Fruit fly (Drosophila melanogaster) whole organism, wandering third instar larva: ENCODE results near the gene gkt.

Source experiments
- Abd-B ChIP-seq: fragments of >200 bp; optimal IDR thresholded peaks from 2 replicates; lab custom pipeline; 2017; ENCODE audit warnings: missing biosample characterization, missing genetic modification characterization
- CG32264 ChIP-seq: fragments of 200-800 bp; sonication (Bioruptor generic); optimal IDR thresholded peaks from 2 replicates; lab custom pipeline; 2016; ENCODE audit warnings: missing biosample characterization, missing genetic modification characterization
- CG9705 ChIP-seq: fragments of 200-800 bp; sonication (Bioruptor generic); optimal IDR thresholded peaks from 2 replicates; lab custom pipeline; 2018; ENCODE audit warnings: missing biosample characterization, mild to moderate bottlenecking, missing genetic modification characterization
- CrebA ChIP-seq: fragments of 200-800 bp; sonication (Bioruptor generic); optimal IDR thresholded peaks from 2 replicates; lab custom pipeline; 2016; ENCODE audit warnings: missing biosample characterization, mild to moderate bottlenecking, missing genetic modification characterization, borderline replicate concordance
- Dif ChIP-seq: fragments of 200-275, 200-300 bp; sonication (Bioruptor generic); optimal IDR thresholded peaks from 2 replicates; lab custom pipeline; 2018; ENCODE audit warnings: missing biosample characterization, missing genetic modification characterization; ENCODE audit not compliant: partially characterized antibody
- GATAd ChIP-seq: sonication (Bioruptor generic); optimal IDR thresholded peaks from 2 replicates; lab custom pipeline; 2016; ENCODE audit warnings: missing biosample characterization, missing genetic modification characterization
- HLH106 ChIP-seq: fragments of 200-800 bp; optimal IDR thresholded peaks from 3 replicates; lab custom pipeline; 2019; ENCODE audit warnings: missing biosample characterization, mild to moderate bottlenecking, missing genetic modification characterization, moderate library complexity
- Hnf4 ChIP-seq: fragments of 200-800 bp; sonication (Bioruptor generic); optimal IDR thresholded peaks from 2 replicates; lab custom pipeline; 2016; ENCODE audit warnings: missing biosample characterization, mild to moderate bottlenecking, missing genetic modification characterization
- Hr83 ChIP-seq: fragments of 200-300 bp; sonication (Bioruptor generic); optimal IDR thresholded peaks from 2 replicates; lab custom pipeline; 2016; ENCODE audit warnings: missing biosample characterization, mild to moderate bottlenecking, missing genetic modification characterization, moderate library complexity; ENCODE audit not compliant: poor library complexity, severe bottlenecking
- Mio ChIP-seq: sonication (Bioruptor generic); optimal IDR thresholded peaks from 2 replicates; lab custom pipeline; 2016; ENCODE audit warnings: missing biosample characterization, missing genetic modification characterization
- Myc ChIP-seq: fragments of >200 bp; optimal IDR thresholded peaks from 2 replicates; lab custom pipeline; 2017
- N ChIP-seq: fragments of >200 bp; optimal IDR thresholded peaks from 2 replicates; lab custom pipeline; 2018; ENCODE audit warnings: missing biosample characterization, missing external identifiers, missing genetic modification characterization
- OdsH ChIP-seq: fragments of 200-800 bp; sonication (Bioruptor generic); optimal IDR thresholded peaks from 2 replicates; lab custom pipeline; 2016; ENCODE audit warnings: missing biosample characterization, mild to moderate bottlenecking, missing genetic modification characterization
- Rel ChIP-seq, 2 experiments: fragments of 200-800 bp; sonication (Bioruptor generic) in 1 of 2; optimal IDR thresholded peaks; 2 replicates in 1 of 2; 3 replicates in 1 of 2; lab custom pipeline; 2016 to 2019; ENCODE audit warnings: mild to moderate bottlenecking in 2 of 2, missing biosample characterization in 2 of 2, missing genetic modification characterization in 2 of 2, moderate library complexity in 1 of 2
- Sp1 ChIP-seq: fragments of 200-800 bp; sonication (Bioruptor generic); optimal IDR thresholded peaks from 3 replicates; lab custom pipeline; 2019; ENCODE audit warnings: missing biosample characterization, mild to moderate bottlenecking, missing genetic modification characterization, moderate library complexity
- Vsx2 ChIP-seq: fragments of 200-300, 225-300 bp; sonication (Bioruptor generic); optimal IDR thresholded peaks from 2 replicates; lab custom pipeline; 2018; ENCODE audit warnings: missing biosample characterization, missing genetic modification characterization; ENCODE audit not compliant: partially characterized antibody
- br ChIP-seq: fragments of 200-800 bp; sonication (Bioruptor generic); optimal IDR thresholded peaks from 2 replicates; lab custom pipeline; 2016; ENCODE audit warnings: missing biosample characterization, missing genetic modification characterization
- brk ChIP-seq: fragments of 200-800 bp; sonication (Bioruptor generic); optimal IDR thresholded peaks from 2 replicates; lab custom pipeline; 2016; ENCODE audit warnings: missing biosample characterization, mild to moderate bottlenecking, missing genetic modification characterization
- dl ChIP-seq, 2 experiments: fragments of 175-275, 200-275 bp in 1 of 2; fragments of 200-275 bp in 1 of 2; sonication (Bioruptor generic); optimal IDR thresholded peaks; lab custom pipeline; 2018; ENCODE audit warnings: mild to moderate bottlenecking in 2 of 2, missing biosample characterization in 2 of 2, missing genetic modification characterization in 2 of 2, moderate library complexity in 2 of 2; ENCODE audit not compliant: partially characterized antibody in 2 of 2, insufficient read depth in 1 of 2
- dmrt93B ChIP-seq: fragments of 200-800 bp; sonication (Bioruptor generic); optimal IDR thresholded peaks from 2 replicates; lab custom pipeline; 2018; ENCODE audit warnings: missing biosample characterization, mild to moderate bottlenecking, missing genetic modification characterization
- dsf ChIP-seq: sonication (Bioruptor generic); optimal IDR thresholded peaks from 2 replicates; lab custom pipeline; 2016; ENCODE audit warnings: missing biosample characterization, missing genetic modification characterization, borderline replicate concordance
- ey ChIP-seq: fragments of 200-800 bp; sonication (Bioruptor generic); optimal IDR thresholded peaks from 2 replicates; lab custom pipeline; 2016; ENCODE audit warnings: missing biosample characterization, missing genetic modification characterization
- foxo ChIP-seq, 2 experiments: fragments of 200-800 bp; sonication (Bioruptor generic); optimal IDR thresholded peaks; 2 replicates in 1 of 2; 3 replicates in 1 of 2; lab custom pipeline; 2016 to 2017; ENCODE audit warnings: missing biosample characterization in 2 of 2, missing genetic modification characterization in 2 of 2
- fru ChIP-seq: fragments of 200-800 bp; sonication (Bioruptor generic); optimal IDR thresholded peaks from 3 replicates; lab custom pipeline; 2016; ENCODE audit warnings: missing biosample characterization, mild to moderate bottlenecking, missing genetic modification characterization
- h ChIP-seq: fragments of 200-800 bp; sonication (Bioruptor generic); optimal IDR thresholded peaks from 3 replicates; lab custom pipeline; 2016; ENCODE audit warnings: missing biosample characterization, mild to moderate bottlenecking, missing genetic modification characterization
- jim ChIP-seq: fragments of 175-275, 200-325 bp; sonication (Bioruptor generic); optimal IDR thresholded peaks from 2 replicates; lab custom pipeline; 2016; ENCODE audit warnings: missing biosample characterization, mild to moderate bottlenecking, missing genetic modification characterization
- lola ChIP-seq: fragments of >200 bp; optimal IDR thresholded peaks from 2 replicates; lab custom pipeline; 2017; ENCODE audit warnings: missing biosample characterization, missing genetic modification characterization
- psq ChIP-seq: fragments of 200-800 bp; sonication (Bioruptor generic); optimal IDR thresholded peaks from 3 replicates; lab custom pipeline; 2017; ENCODE audit warnings: missing biosample characterization, mild to moderate bottlenecking, missing genetic modification characterization, moderate library complexity
- rgr ChIP-seq: fragments of 200-800 bp; sonication (Bioruptor generic); optimal IDR thresholded peaks from 3 replicates; lab custom pipeline; 2016; ENCODE audit warnings: missing biosample characterization, mild to moderate bottlenecking, missing genetic modification characterization
- sage ChIP-seq: fragments of 200-800 bp; sonication (Bioruptor generic); optimal IDR thresholded peaks from 2 replicates; lab custom pipeline; 2016; ENCODE audit warnings: missing biosample characterization, mild to moderate bottlenecking, missing genetic modification characterization
- tai ChIP-seq: sonication (Bioruptor generic); optimal IDR thresholded peaks from 2 replicates; lab custom pipeline; 2016; ENCODE audit warnings: missing biosample characterization, missing genetic modification characterization
- woc ChIP-seq: sonication (Bioruptor generic); optimal IDR thresholded peaks from 2 replicates; lab custom pipeline; 2016; ENCODE audit warnings: missing biosample characterization, mild to moderate bottlenecking, missing genetic modification characterization

The gkt gene

dm6 chr2L:3165022-3165647, 5.4 kb downstream of the gkt start:
- peak; percentile 7 for TF ChIP-seq Dif (GFP tag; lab: Kevin White, UChicago)
- no peak for TF ChIP-seq brk (GFP tag; lab: Kevin White, UChicago)
- peak; percentile 62 for TF ChIP-seq Hr83 (GFP tag; lab: Kevin White, UChicago)
- no peak for TF ChIP-seq Rel (GFP tag; optimal IDR thresholded peaks at IDR 0.05; lab: Kevin White, UChicago)
- TF ChIP-seq Rel (tag; optimal IDR thresholded peaks at IDR 0.05; lab: Kevin White, UChicago), result peak; percentile 99
- TF ChIP-seq GATAd (GFP tag; lab: Kevin White, UChicago), result no peak
- TF ChIP-seq Hnf4 (GFP tag; lab: Kevin White, UChicago), result peak; percentile 34

dm6 chr2L:3166710-3167109, 7.0 kb downstream of the gkt start:
- no peak for TF ChIP-seq CG9705
- no peak for TF ChIP-seq woc
- TF ChIP-seq N (GFP tag; lab: Kevin White, UChicago), result no peak

dm6 chr2L:3170949-3171579, 11.3 kb downstream of the gkt start, which contains the start of gene CG44002:
Gene CG44002 (minus strand): TSS chr2L:3171092.
- TF ChIP-seq Hnf4 (GFP tag; lab: Kevin White, UChicago) (peak; percentile 31), h (GFP tag; lab: Kevin White, UChicago) (peak; percentile 4), brk (GFP tag; lab: Kevin White, UChicago) (peak; percentile 10), Myc (lab: Kevin White, UChicago) (no peak), N (GFP tag; lab: Kevin White, UChicago) (no peak), sage (GFP tag; lab: Kevin White, UChicago) (peak; percentile 46), OdsH (no peak)

- no peak for TF ChIP-seq Mio (GFP tag; lab: Kevin White, UChicago)
- no peak for TF ChIP-seq ey (GFP tag; lab: Kevin White, UChicago)
- TF ChIP-seq psq (GFP tag; lab: Kevin White, UChicago), result no peak
- TF ChIP-seq CrebA (GFP tag; lab: Kevin White, UChicago), result no peak
- peak; percentile 23 for TF ChIP-seq fru
- no peak for TF ChIP-seq HLH106
- TF ChIP-seq CG32264 (GFP tag; lab: Kevin White, UChicago), result no peak
- peak; percentile 2 for TF ChIP-seq rgr (GFP tag; lab: Kevin White, UChicago)
- no peak for TF ChIP-seq Abd-B (GFP tag; lab: Kevin White, UChicago)
- TF ChIP-seq br (GFP tag; lab: Kevin White, UChicago), result peak; percentile 30
- TF ChIP-seq lola, result no peak
- TF ChIP-seq dmrt93B, result no peak
- TF ChIP-seq Dif (GFP tag; lab: Kevin White, UChicago), result no peak
- TF ChIP-seq tai (GFP tag; lab: Kevin White, UChicago), result peak; percentile 55
- TF ChIP-seq OdsH, result peak; percentile 33
- no peak for TF ChIP-seq jim (GFP tag; lab: Kevin White, UChicago)
- no peak for TF ChIP-seq woc
- peak; percentile 45 for TF ChIP-seq h (GFP tag; lab: Kevin White, UChicago)
- TF ChIP-seq sage (GFP tag; lab: Kevin White, UChicago), result peak; percentile 73
- peak in 1 of 2 experiments; percentile 33 for TF ChIP-seq foxo (GFP tag; optimal IDR thresholded peaks at IDR 0.05; lab: Kevin White, UChicago)
- no peak for TF ChIP-seq N (GFP tag; lab: Kevin White, UChicago)
- no peak for TF ChIP-seq dl (GFP tag; optimal IDR thresholded peaks at IDR 0.05; lab: Kevin White, UChicago; ENCODE audit: insufficient read depth in 1 of 2, partially characterized antibody in 2 of 2)
- no peak for TF ChIP-seq Myc (lab: Kevin White, UChicago)
- TF ChIP-seq dsf (GFP tag; lab: Kevin White, UChicago), result no peak
- no peak for TF ChIP-seq Hr83 (GFP tag; lab: Kevin White, UChicago)
- TF ChIP-seq brk (GFP tag; lab: Kevin White, UChicago), result peak; percentile 36
- peak; percentile 53 for TF ChIP-seq Rel (GFP tag; optimal IDR thresholded peaks at IDR 0.05; lab: Kevin White, UChicago)
- TF ChIP-seq Rel (tag; optimal IDR thresholded peaks at IDR 0.05; lab: Kevin White, UChicago), result no peak
- peak; percentile 14 for TF ChIP-seq Sp1
- no peak for TF ChIP-seq Vsx2 (GFP tag; lab: Kevin White, UChicago)
- TF ChIP-seq Hnf4 (GFP tag; lab: Kevin White, UChicago), result peak; percentile 45
Measured at dm6 chr2L:3172745-3173271, 13.1 kb downstream of the gkt start.
